Fruit fly (Drosophila melanogaster) whole organism, pupa: Measurements from ENCODE around the gene Josd.

Experiments
- CG10348 ChIP-seq: fragments of 200-800 bp; sonication (Bioruptor generic); IDR thresholded peaks from 2 replicates; pipeline ENCODE4 v1.3.6; 2022; ENCODE audit warnings: missing biosample characterization, missing genetic modification characterization
- CG12605 ChIP-seq: fragments of 200-800 bp; sonication (Bioruptor generic); IDR thresholded peaks from 2 replicates; pipeline ENCODE4 v1.3.6; 2022; ENCODE audit warnings: missing biosample characterization, missing genetic modification characterization
- CG13204 ChIP-seq: fragments of 200-800 bp; sonication (Bioruptor generic); optimal IDR thresholded peaks from 2 replicates; lab custom pipeline; 2018; ENCODE audit warnings: missing biosample characterization, mild to moderate bottlenecking, missing genetic modification characterization, moderate library complexity
- CG14655 ChIP-seq: fragments of 200-800 bp; sonication (Bioruptor generic); optimal IDR thresholded peaks from 3 replicates; lab custom pipeline; 2017; ENCODE audit warnings: mild to moderate bottlenecking, missing biosample characterization, missing genetic modification reagents, missing genetic modification characterization
- CG15710 ChIP-seq: fragments of 200-800 bp; sonication (Bioruptor generic); optimal IDR thresholded peaks from 2 replicates; lab custom pipeline; 2018; ENCODE audit warnings: missing biosample characterization, mild to moderate bottlenecking, missing genetic modification characterization, moderate library complexity
- CG17806 ChIP-seq: fragments of 200-800 bp; sonication (Bioruptor generic); optimal IDR thresholded peaks from 2 replicates; lab custom pipeline; 2018; ENCODE audit warnings: missing biosample characterization, mild to moderate bottlenecking, missing genetic modification characterization, moderate library complexity
- CG32121 ChIP-seq: fragments of 200-800 bp; sonication (Bioruptor generic); IDR thresholded peaks from 2 replicates; pipeline ENCODE4 v1.3.6; 2022; ENCODE audit warnings: missing biosample characterization, missing genetic modification characterization
- CG34367 ChIP-seq: fragments of 200-800 bp; sonication (Bioruptor generic); optimal IDR thresholded peaks from 2 replicates; lab custom pipeline; 2018; ENCODE audit warnings: missing biosample characterization, mild to moderate bottlenecking, missing genetic modification characterization
- CG4496 ChIP-seq: fragments of 200-800 bp; sonication (Bioruptor generic); IDR thresholded peaks from 3 replicates; pipeline ENCODE4 v1.3.6; 2022; ENCODE audit warnings: missing biosample characterization, missing genetic modification characterization
- CG8159 ChIP-seq: fragments of 200-800 bp; sonication (Bioruptor generic); optimal IDR thresholded peaks from 3 replicates; lab custom pipeline; 2018; ENCODE audit warnings: missing biosample characterization, mild to moderate bottlenecking, missing genetic modification characterization, moderate library complexity
- CG8301 ChIP-seq: fragments of 200-800 bp; sonication (Bioruptor generic); optimal IDR thresholded peaks from 2 replicates; lab custom pipeline; 2018; ENCODE audit warnings: missing biosample characterization, mild to moderate bottlenecking, missing genetic modification characterization
- CG9948 ChIP-seq: fragments of 200-800 bp; sonication (Bioruptor generic); optimal IDR thresholded peaks from 2 replicates; lab custom pipeline; 2018; ENCODE audit warnings: missing biosample characterization, mild to moderate bottlenecking, missing genetic modification characterization, moderate library complexity
- D1 ChIP-seq: fragments of 200-800 bp; sonication (Bioruptor generic); optimal IDR thresholded peaks from 2 replicates; lab custom pipeline; 2018; ENCODE audit warnings: missing biosample characterization, mild to moderate bottlenecking, missing genetic modification characterization, moderate library complexity
- EcR ChIP-seq: fragments of 200-800 bp; sonication (Bioruptor generic); optimal IDR thresholded peaks from 3 replicates; lab custom pipeline; 2019; ENCODE audit warnings: missing biosample characterization, missing genetic modification characterization, mild to moderate bottlenecking, moderate library complexity, missing genetic modification reagents
- Ets98B ChIP-seq: fragments of 200-800 bp; sonication (Bioruptor generic); IDR thresholded peaks from 2 replicates; pipeline ENCODE4 v1.3.6; 2022; ENCODE audit warnings: missing biosample characterization, missing genetic modification characterization
- Pif1A ChIP-seq: fragments of 200-800 bp; sonication (Bioruptor generic); optimal IDR thresholded peaks from 3 replicates; lab custom pipeline; 2016; ENCODE audit warnings: missing biosample characterization, missing genetic modification characterization
- Pif1B ChIP-seq: fragments of 200-800 bp; sonication (Bioruptor generic); optimal IDR thresholded peaks from 3 replicates; lab custom pipeline; 2016; ENCODE audit warnings: missing biosample characterization, missing genetic modification characterization
- Snoo ChIP-seq: fragments of 200-800 bp; sonication (Bioruptor generic); optimal IDR thresholded peaks from 3 replicates; lab custom pipeline; 2017; ENCODE audit warnings: missing biosample characterization, mild to moderate bottlenecking, missing genetic modification characterization, inconsistent platforms
- fd96Ca ChIP-seq: fragments of 200-800 bp; sonication (Bioruptor generic); IDR thresholded peaks from 3 replicates; pipeline ENCODE4 v1.3.6; 2022; ENCODE audit warnings: missing biosample characterization, missing genetic modification characterization
- gl ChIP-seq: fragments of 200-800 bp; sonication (Bioruptor generic); optimal IDR thresholded peaks from 2 replicates; lab custom pipeline; 2018; ENCODE audit warnings: missing biosample characterization, mild to moderate bottlenecking, missing genetic modification characterization
- rn ChIP-seq: fragments of 200-800 bp; sonication (Bioruptor generic); IDR thresholded peaks from 2 replicates; pipeline ENCODE4 v1.3.6; 2022; ENCODE audit warnings: missing biosample characterization, missing genetic modification characterization

Josd gene

dm6 chrX:6260900-6261299 is at the start of gene Josd:
Gene Josd (plus strand): TSS chrX:6261169.
- TF ChIP-seq Pif1A (GFP tag; lab: Kevin White, UChicago): no peak
- TF ChIP-seq CG17806: no peak
- no peak for TF ChIP-seq CG8159 (tag; lab: Kevin White, UChicago)
- TF ChIP-seq CG9948 (tag; lab: Kevin White, UChicago): no peak
- no peak for TF ChIP-seq CG14655 (GFP tag; lab: Kevin White, UChicago)
- no peak for TF ChIP-seq Snoo
- no peak for TF ChIP-seq CG34367 (tag; lab: Kevin White, UChicago)
- no peak for TF ChIP-seq EcR (GFP tag; lab: Kevin White, UChicago)
- no peak for TF ChIP-seq CG10348 (GFP tag; lab: Robert Waterston, UW)
- TF ChIP-seq CG12605 (GFP tag; lab: Robert Waterston, UW): no peak
- TF ChIP-seq CG8301: no peak
- no peak for TF ChIP-seq CG4496 (GFP tag; lab: Robert Waterston, UW)
- TF ChIP-seq CG13204 (GFP tag; lab: Kevin White, UChicago): no peak
- TF ChIP-seq D1 (tag; lab: Kevin White, UChicago): no peak
- no peak for TF ChIP-seq rn (GFP tag; lab: Robert Waterston, UW)
- TF ChIP-seq CG15710 (tag; lab: Kevin White, UChicago): no peak
- no peak for TF ChIP-seq Pif1B (GFP tag; lab: Kevin White, UChicago)
- TF ChIP-seq Ets98B (GFP tag; lab: Robert Waterston, UW): no peak
- no peak for TF ChIP-seq gl
- TF ChIP-seq, all 21 proteins: peak for 0

- TF ChIP-seq CG17806 (no peak), CG32121 (GFP tag; lab: Robert Waterston, UW) (no peak), gl (no peak), CG8159 (tag; lab: Kevin White, UChicago) (no peak), Pif1B (GFP tag; lab: Kevin White, UChicago) (no peak)
These were observed 44.3 kb upstream of the Josd start for dm6 chrX:6216650-6217049.

- TF ChIP-seq CG8301: no peak
- TF ChIP-seq D1 (tag; lab: Kevin White, UChicago): no peak
- no peak for TF ChIP-seq CG34367 (tag; lab: Kevin White, UChicago)
- TF ChIP-seq CG13204 (GFP tag; lab: Kevin White, UChicago): no peak
- TF ChIP-seq CG4496 (GFP tag; lab: Robert Waterston, UW): no peak
- no peak for TF ChIP-seq Pif1A (GFP tag; lab: Kevin White, UChicago)
- TF ChIP-seq CG14655 (GFP tag; lab: Kevin White, UChicago): no peak
- TF ChIP-seq CG12605 (GFP tag; lab: Robert Waterston, UW): no peak
- TF ChIP-seq CG10348 (GFP tag; lab: Robert Waterston, UW): no peak
- no peak for TF ChIP-seq rn (GFP tag; lab: Robert Waterston, UW)
- TF ChIP-seq CG17806: no peak
- no peak for TF ChIP-seq CG15710 (tag; lab: Kevin White, UChicago)
- no peak for TF ChIP-seq Snoo
- TF ChIP-seq gl: no peak
- no peak for TF ChIP-seq CG32121 (GFP tag; lab: Robert Waterston, UW)
- TF ChIP-seq fd96Ca (GFP tag; lab: Robert Waterston, UW): no peak
- no peak for TF ChIP-seq CG9948 (tag; lab: Kevin White, UChicago)
These were observed 41.7 kb upstream of the Josd start, which contains the start of gene Btnd for dm6 chrX:6219227-6219626. Gene Btnd (minus strand): TSS chrX:6219327.

- TF ChIP-seq Ets98B (GFP tag; lab: Robert Waterston, UW) (no peak), gl (no peak), CG4496 (GFP tag; lab: Robert Waterston, UW) (0 out of 3 replicates have a peak, but pooled peaks have one; percentile 30), fd96Ca (GFP tag; lab: Robert Waterston, UW) (no peak), CG17806 (no peak), CG8159 (tag; lab: Kevin White, UChicago) (no peak), CG32121 (GFP tag; lab: Robert Waterston, UW) (no peak), CG10348 (GFP tag; lab: Robert Waterston, UW) (no peak), EcR (GFP tag; lab: Kevin White, UChicago) (peak; percentile 41), CG13204 (GFP tag; lab: Kevin White, UChicago) (no peak), Snoo (no peak), Pif1A (GFP tag; lab: Kevin White, UChicago) (no peak), Pif1B (GFP tag; lab: Kevin White, UChicago) (no peak), CG14655 (GFP tag; lab: Kevin White, UChicago) (no peak)
These were observed 41.1 kb upstream of the Josd start, which contains the start of gene Efr for dm6 chrX:6219845-6220345. Gene Efr (plus strand): TSS chrX:6219957.

dm6 chrX:6224225-6225190 is 36.5 kb upstream of the Josd start, which contains the start of gene sqh:
Gene sqh (minus strand): TSS chrX:6225140.
- TF ChIP-seq CG4496 (GFP tag; lab: Robert Waterston, UW): peak; percentile 94
- peak; percentile 78 for TF ChIP-seq rn (GFP tag; lab: Robert Waterston, UW)
- peak; percentile 85 for TF ChIP-seq Snoo
- TF ChIP-seq fd96Ca (GFP tag; lab: Robert Waterston, UW): peak; percentile 96
- TF ChIP-seq CG12605 (GFP tag; lab: Robert Waterston, UW): peak; percentile 76
- no peak for TF ChIP-seq CG13204 (GFP tag; lab: Kevin White, UChicago)
- peak; percentile 82 for TF ChIP-seq CG9948 (tag; lab: Kevin White, UChicago)
- TF ChIP-seq CG17806: peak; percentile 66
- TF ChIP-seq CG34367 (tag; lab: Kevin White, UChicago): peak; percentile 75
- TF ChIP-seq EcR (GFP tag; lab: Kevin White, UChicago): peak; percentile 94
- peak; percentile 82 for TF ChIP-seq CG8301
- TF ChIP-seq CG32121 (GFP tag; lab: Robert Waterston, UW): peak; percentile 95
- peak; percentile 87 for TF ChIP-seq CG14655 (GFP tag; lab: Kevin White, UChicago)
- TF ChIP-seq D1 (tag; lab: Kevin White, UChicago): no peak
- TF ChIP-seq CG10348 (GFP tag; lab: Robert Waterston, UW): peak; percentile 80
- TF ChIP-seq CG8159 (tag; lab: Kevin White, UChicago): peak; percentile 81
- TF ChIP-seq gl: peak; percentile 66
- peak; percentile 84 for TF ChIP-seq Pif1A (GFP tag; lab: Kevin White, UChicago)
- TF ChIP-seq Pif1B (GFP tag; lab: Kevin White, UChicago): peak; percentile 87
- TF ChIP-seq Ets98B (GFP tag; lab: Robert Waterston, UW): peak; percentile 91
- TF ChIP-seq CG15710 (tag; lab: Kevin White, UChicago): peak; percentile 86
